Worm (Caenorhabditis elegans): ENCODE measurements around the gene ZC443.3.

DNA sequence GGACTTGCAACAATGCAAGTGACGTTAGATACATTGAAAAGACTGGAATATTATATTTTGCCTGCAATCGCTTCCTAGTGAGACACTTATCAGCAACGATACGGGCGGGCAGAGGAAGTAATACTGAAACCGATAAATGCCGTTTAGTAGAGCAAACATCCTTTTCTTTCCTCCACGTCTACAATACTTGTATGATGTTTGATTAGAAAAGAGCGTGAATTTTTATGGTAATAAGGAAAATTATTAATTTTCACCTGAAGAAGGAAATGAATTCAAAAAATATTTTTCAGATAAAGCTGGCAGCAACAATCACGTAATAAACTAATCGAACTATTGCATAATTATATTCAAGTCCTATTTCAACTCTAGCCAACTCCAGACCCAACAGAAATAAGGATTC lies 40.8 kb upstream of the ZC443.3 start, which contains the start of gene C44H9.7:
- no peak for TF ChIP-seq nhr-111 (GFP tag; optimal IDR thresholded peaks at IDR 0.05)
- no peak for TF ChIP-seq arid-1 (GFP tag; conservative IDR thresholded peaks at IDR 0.05)
- no peak for TF ChIP-seq ceh-44 (GFP tag; IDR thresholded peaks at IDR 0.05)
- TF ChIP-seq lin-13 (GFP tag; optimal IDR thresholded peaks at IDR 0.05) = no peak
- TF ChIP-seq ama-1 (optimal IDR thresholded peaks at IDR 0.05) = no peak
- no peak for TF ChIP-seq daf-8 (GFP tag; IDR thresholded peaks at IDR 0.05)
- no peak for TF ChIP-seq dmd-6 (GFP tag; IDR thresholded peaks at IDR 0.05)
- no peak for TF ChIP-seq nhr-237 (tag; optimal IDR thresholded peaks at IDR 0.05)
- no peak for TF ChIP-seq ces-1 (GFP tag; optimal IDR thresholded peaks at IDR 0.05)
- TF ChIP-seq ceh-62 (tag; optimal IDR thresholded peaks at IDR 0.05) = no peak
- no peak for TF ChIP-seq ZK546.5 (tag; optimal IDR thresholded peaks at IDR 0.05)
- no peak for TF ChIP-seq ceh-82 (tag; optimal IDR thresholded peaks at IDR 0.05)
- TF ChIP-seq nhr-25 (tag; optimal IDR thresholded peaks at IDR 0.05; ENCODE audit: borderline replicate concordance, insufficient read depth) = no peak

All from whole organism, L4 larva.